Worm (Caenorhabditis elegans) whole organism, late embryonic: ENCODE measurements around the gene Y45F3A.1.

Source experiments
- C08G9.2 ChIP-seq: sonication (generic microtip); optimal IDR thresholded peaks from 2 replicates; lab custom pipeline; 2016; ENCODE audit warnings: mild to moderate bottlenecking, missing genetic modification characterization, moderate library complexity, missing compliant biosample characterization
- C38D4.7 ChIP-seq: fragments of 200-800 bp; sonication (Bioruptor generic); optimal IDR thresholded peaks from 2 replicates; lab custom pipeline; 2018; ENCODE audit warnings: mild to moderate bottlenecking, missing genetic modification characterization, moderate library complexity, missing compliant biosample characterization
- F13H6.1 ChIP-seq: sonication (generic microtip); optimal IDR thresholded peaks from 2 replicates; lab custom pipeline; 2016; ENCODE audit warnings: missing genetic modification characterization, missing compliant biosample characterization
- K02D7.2 ChIP-seq: sonication (generic microtip); optimal IDR thresholded peaks from 2 replicates; lab custom pipeline; 2017; ENCODE audit warnings: mild to moderate bottlenecking, missing genetic modification characterization, missing compliant biosample characterization
- K09A11.1 ChIP-seq: sonication (generic microtip); optimal IDR thresholded peaks from 2 replicates; lab custom pipeline; 2017; ENCODE audit warnings: antibody characterized with exemption, mild to moderate bottlenecking, missing genetic modification characterization, missing compliant biosample characterization; ENCODE audit not compliant: insufficient read depth
- ahr-1 ChIP-seq: sonication (generic microtip); optimal IDR thresholded peaks from 2 replicates; lab custom pipeline; 2016; ENCODE audit warnings: missing genetic modification characterization, missing compliant biosample characterization
- ceh-18 ChIP-seq: sonication (generic microtip); optimal IDR thresholded peaks from 2 replicates; lab custom pipeline; 2016; ENCODE audit warnings: missing genetic modification characterization, missing compliant biosample characterization
- ceh-19 ChIP-seq: fragments of 200-800 bp; sonication (Bioruptor generic); optimal IDR thresholded peaks from 2 replicates; lab custom pipeline; 2018; ENCODE audit warnings: mild to moderate bottlenecking, missing genetic modification characterization, missing compliant biosample characterization
- ceh-2 ChIP-seq: sonication (generic microtip); optimal IDR thresholded peaks from 2 replicates; lab custom pipeline; 2016; ENCODE audit warnings: missing genotype, missing genetic modification characterization, missing compliant biosample characterization
- ceh-31 ChIP-seq: sonication (generic microtip); optimal IDR thresholded peaks from 2 replicates; lab custom pipeline; 2016; ENCODE audit warnings: missing genetic modification characterization, missing compliant biosample characterization
- ceh-48 ChIP-seq: sonication (generic microtip); optimal IDR thresholded peaks from 2 replicates; lab custom pipeline; 2016; ENCODE audit warnings: missing genetic modification characterization, inconsistent platforms, missing compliant biosample characterization
- che-1 ChIP-seq: sonication (generic microtip); optimal IDR thresholded peaks from 2 replicates; lab custom pipeline; 2016; ENCODE audit warnings: mild to moderate bottlenecking, missing genetic modification characterization, missing compliant biosample characterization
- dmd-4 ChIP-seq: sonication (generic microtip); optimal IDR thresholded peaks from 2 replicates; lab custom pipeline; 2016; ENCODE audit warnings: borderline replicate concordance, missing genetic modification characterization, missing compliant biosample characterization
- elt-4 ChIP-seq: sonication (generic microtip); optimal IDR thresholded peaks from 2 replicates; lab custom pipeline; 2016; ENCODE audit warnings: missing genetic modification characterization, missing compliant biosample characterization
- ets-4 ChIP-seq: sonication (generic microtip); optimal IDR thresholded peaks from 2 replicates; lab custom pipeline; 2016; ENCODE audit warnings: missing genetic modification characterization, missing compliant biosample characterization
- fkh-10 ChIP-seq: fragments of 150-350 bp; optimal IDR thresholded peaks from 2 replicates; lab custom pipeline; 2014; ENCODE audit warnings: missing biosample characterization, missing genetic modification reagents, missing genetic modification characterization
- fkh-6 ChIP-seq: sonication (generic microtip); optimal IDR thresholded peaks from 2 replicates; lab custom pipeline; 2016; ENCODE audit warnings: missing genetic modification characterization, missing compliant biosample characterization
- gmeb-2 ChIP-seq: sonication (generic microtip); optimal IDR thresholded peaks from 2 replicates; lab custom pipeline; 2016; ENCODE audit warnings: missing genetic modification characterization, inconsistent platforms, missing compliant biosample characterization
- hlh-13 ChIP-seq: fragments of 200-800 bp; sonication (Bioruptor generic); optimal IDR thresholded peaks from 2 replicates; lab custom pipeline; 2018; ENCODE audit warnings: mild to moderate bottlenecking, missing genetic modification characterization, missing compliant biosample characterization
- lim-6 ChIP-seq: sonication (generic microtip); optimal IDR thresholded peaks from 2 replicates; lab custom pipeline; 2016; ENCODE audit warnings: missing genetic modification characterization, missing compliant biosample characterization
- lin-11 ChIP-seq: fragments of 200-800 bp; sonication (Bioruptor generic); optimal IDR thresholded peaks from 2 replicates; lab custom pipeline; 2018; ENCODE audit warnings: mild to moderate bottlenecking, missing genetic modification characterization, missing compliant biosample characterization
- madf-2 ChIP-seq: sonication (generic microtip); optimal IDR thresholded peaks from 2 replicates; lab custom pipeline; 2017; ENCODE audit warnings: missing genetic modification characterization, missing compliant biosample characterization
- nhr-232 ChIP-seq: sonication (generic microtip); optimal IDR thresholded peaks from 2 replicates; lab custom pipeline; 2016; ENCODE audit warnings: missing genetic modification characterization, missing compliant biosample characterization
- npax-4 ChIP-seq: sonication (generic microtip); optimal IDR thresholded peaks from 2 replicates; lab custom pipeline; 2016; ENCODE audit warnings: missing genetic modification characterization, missing compliant biosample characterization
- odd-2 ChIP-seq: sonication (generic microtip); optimal IDR thresholded peaks from 2 replicates; lab custom pipeline; 2017; ENCODE audit warnings: antibody characterized with exemption, mild to moderate bottlenecking, missing genetic modification characterization, missing compliant biosample characterization
- pag-3 ChIP-seq: sonication (generic microtip); optimal IDR thresholded peaks from 2 replicates; lab custom pipeline; 2016; ENCODE audit warnings: missing compliant biosample characterization, missing genetic modification characterization, borderline replicate concordance
- pat-9 ChIP-seq: fragments of 200-800 bp; sonication (Bioruptor generic); optimal IDR thresholded peaks from 2 replicates; lab custom pipeline; 2018; ENCODE audit warnings: mild to moderate bottlenecking, missing genetic modification characterization, moderate library complexity, missing compliant biosample characterization
- pha-2 ChIP-seq: sonication (generic microtip); optimal IDR thresholded peaks from 2 replicates; lab custom pipeline; 2017; ENCODE audit warnings: mild to moderate bottlenecking, missing genetic modification characterization, missing compliant biosample characterization
- pros-1 ChIP-seq: fragments of 150-350 bp; optimal IDR thresholded peaks from 2 replicates; lab custom pipeline; 2014; ENCODE audit warnings: missing biosample characterization, missing genetic modification reagents, missing genetic modification characterization
- rnt-1 ChIP-seq: sonication (generic microtip); optimal IDR thresholded peaks from 2 replicates; lab custom pipeline; 2016; ENCODE audit warnings: missing genetic modification characterization, missing compliant biosample characterization
- sdc-2 ChIP-seq: sonication (generic microtip); optimal IDR thresholded peaks from 2 replicates; lab custom pipeline; 2016; ENCODE audit warnings: missing genotype, missing genetic modification characterization, missing compliant biosample characterization
- sox-4 ChIP-seq: sonication (generic microtip); optimal IDR thresholded peaks from 2 replicates; lab custom pipeline; 2017; ENCODE audit warnings: mild to moderate bottlenecking, missing genetic modification characterization, inconsistent platforms, missing compliant biosample characterization
- syd-9 ChIP-seq: sonication (generic microtip); optimal IDR thresholded peaks from 2 replicates; lab custom pipeline; 2016; ENCODE audit warnings: mild to moderate bottlenecking, missing genetic modification characterization, moderate library complexity, missing compliant biosample characterization
- tbx-2 ChIP-seq: sonication (generic microtip); optimal IDR thresholded peaks from 2 replicates; lab custom pipeline; 2016; ENCODE audit warnings: missing genetic modification characterization, missing compliant biosample characterization
- unc-42 ChIP-seq: sonication (generic microtip); optimal IDR thresholded peaks from 2 replicates; lab custom pipeline; 2016; ENCODE audit warnings: missing genotype, missing genetic modification characterization, missing compliant biosample characterization
- unc-86 ChIP-seq: sonication (generic microtip); optimal IDR thresholded peaks from 2 replicates; lab custom pipeline; 2016; ENCODE audit warnings: missing genetic modification characterization, missing compliant biosample characterization

The Y45F3A.1 gene

DNA sequence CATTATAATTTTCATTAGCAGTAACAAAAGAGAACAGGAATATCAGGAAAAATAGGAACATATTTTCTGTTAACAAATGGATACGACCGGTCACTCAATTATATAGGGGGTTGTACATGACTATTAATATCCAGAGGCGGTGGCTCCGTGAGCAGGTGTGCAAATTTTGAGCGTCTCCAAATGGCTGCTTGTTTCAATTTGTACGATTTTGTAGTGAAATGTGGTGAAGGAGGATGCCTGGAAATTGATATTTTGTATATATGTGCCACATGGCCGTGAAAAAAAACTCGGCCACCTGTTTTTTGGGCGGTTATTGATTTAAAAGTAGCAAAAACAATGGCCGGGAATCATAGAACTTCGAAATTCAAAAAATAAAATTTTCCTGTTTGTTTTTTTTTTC, 31.0 kb upstream of the Y45F3A.1 start, which contains the start of gene Y45F3A.8:
Gene Y45F3A.8 (minus strand): TSS at position 101 of the 400 bp plus-strand sequence.
- no peak for TF ChIP-seq C38D4.7 (GFP tag; lab: Kevin White, UChicago)
- TF ChIP-seq madf-2 (tag; lab: Kevin White, UChicago), result no peak
- TF ChIP-seq F13H6.1, result no peak
- TF ChIP-seq hlh-13 (GFP tag; lab: Kevin White, UChicago), result no peak
- TF ChIP-seq unc-86 (tag; lab: Kevin White, UChicago), result no peak
- no peak for TF ChIP-seq K09A11.1
- no peak for TF ChIP-seq pag-3 (tag; lab: Kevin White, UChicago)
- no peak for TF ChIP-seq rnt-1 (tag; lab: Kevin White, UChicago)
- TF ChIP-seq pat-9 (tag; lab: Kevin White, UChicago), result no peak
- TF ChIP-seq ceh-19, result no peak
- no peak for TF ChIP-seq fkh-10 (GFP tag; lab: Kevin White, UChicago)
- TF ChIP-seq ahr-1 (tag; lab: Kevin White, UChicago), result no peak
- TF ChIP-seq ets-4, result no peak
- no peak for TF ChIP-seq fkh-6
- TF ChIP-seq odd-2 (tag; lab: Kevin White, UChicago), result no peak
- no peak for TF ChIP-seq ceh-18 (tag; lab: Kevin White, UChicago)
- no peak for TF ChIP-seq tbx-2
- TF ChIP-seq pha-2, result no peak
- TF ChIP-seq nhr-232 (tag; lab: Kevin White, UChicago), result no peak

DNA sequence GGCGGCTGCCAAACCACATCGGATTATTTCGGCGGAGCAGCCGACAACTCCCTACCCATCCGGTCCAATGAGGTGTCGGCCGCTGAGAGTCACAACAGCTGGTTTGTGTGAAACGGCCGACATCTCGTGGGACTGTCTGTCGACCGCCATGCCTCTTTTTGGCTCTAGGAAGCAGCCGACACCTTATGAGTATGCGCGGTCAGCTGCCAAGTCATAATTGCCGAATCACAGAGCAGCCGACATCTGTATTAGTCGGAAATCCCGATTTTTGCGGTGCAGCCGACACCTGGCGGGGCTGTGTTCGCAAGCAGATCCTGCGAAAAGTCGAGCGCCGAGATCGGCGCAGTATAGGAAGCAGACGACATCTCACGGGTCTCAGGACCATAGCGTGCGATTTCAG, 30.4 kb upstream of the Y45F3A.1 start:
- TF ChIP-seq ceh-31 (tag; lab: Kevin White, UChicago) (no peak), fkh-10 (GFP tag; lab: Kevin White, UChicago) (no peak), elt-4 (tag; lab: Kevin White, UChicago) (no peak), che-1 (no peak)

ce11 chrIII:10586243-10586642, 24.5 kb upstream of the Y45F3A.1 start, which contains the start of gene Y45F3A.5:
Gene Y45F3A.5 (minus strand): TSS chrIII:10586343.
- TF ChIP-seq C08G9.2 (tag; lab: Kevin White, UChicago) (no peak), sox-4 (tag; lab: Kevin White, UChicago) (no peak)

- TF ChIP-seq npax-4, result no peak
- TF ChIP-seq unc-42 (tag; lab: Kevin White, UChicago), result peak; percentile 91
Observed at ce11 chrIII:10583483-10583882, 21.8 kb upstream of the Y45F3A.1 start.

DNA sequence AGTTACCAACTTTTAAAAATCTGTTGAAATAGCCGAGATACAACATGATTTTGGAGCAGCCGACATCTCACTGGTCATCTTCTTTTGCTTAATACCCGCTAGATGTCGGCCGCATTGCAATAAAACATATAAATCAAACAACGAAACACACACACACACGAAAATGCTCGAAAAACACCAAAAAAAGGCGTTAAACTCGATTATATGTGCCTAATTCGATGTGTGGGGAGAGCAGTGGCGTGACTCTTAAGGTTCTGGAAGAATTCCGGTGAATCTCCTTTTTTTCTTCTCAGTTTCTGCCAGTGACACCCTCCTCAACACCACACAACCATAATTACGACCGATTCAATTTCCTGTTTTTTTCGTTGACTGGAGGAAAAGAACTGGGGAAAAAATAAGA, 18.5 kb upstream of the Y45F3A.1 start:
- TF ChIP-seq unc-42 (tag; lab: Kevin White, UChicago) (peak; percentile 13), syd-9 (no peak)

- TF ChIP-seq ceh-2 (tag; lab: Kevin White, UChicago), result no peak
- peak; percentile 20 for TF ChIP-seq unc-42 (tag; lab: Kevin White, UChicago)
Observed at ce11 chrIII:10578873-10579272, 17.2 kb upstream of the Y45F3A.1 start.

- TF ChIP-seq ets-4 (no peak), unc-42 (tag; lab: Kevin White, UChicago) (peak; percentile 13), C08G9.2 (tag; lab: Kevin White, UChicago) (no peak), ceh-18 (tag; lab: Kevin White, UChicago) (no peak), lim-6 (tag; lab: Kevin White, UChicago) (no peak)
Observed at ce11 chrIII:10577782-10578181, 16.1 kb upstream of the Y45F3A.1 start.

ce11 chrIII:10575320-10575719, 13.6 kb upstream of the Y45F3A.1 start, which contains the start of gene Y45F3A.4:
Gene Y45F3A.4 (minus strand): TSS chrIII:10575420.
- TF ChIP-seq lin-11 (tag; lab: Kevin White, UChicago) (no peak), gmeb-2 (tag; lab: Kevin White, UChicago) (no peak), ceh-19 (no peak), sdc-2 (tag; lab: Kevin White, UChicago) (no peak), ceh-48 (tag; lab: Kevin White, UChicago) (no peak), pros-1 (no peak), dmd-4 (tag; lab: Kevin White, UChicago) (no peak), odd-2 (tag; lab: Kevin White, UChicago) (no peak), K02D7.2 (tag; lab: Kevin White, UChicago) (no peak)
